Worm (Caenorhabditis elegans): ENCODE results near the gene cnc-11.

cnc-11 gene

DNA sequence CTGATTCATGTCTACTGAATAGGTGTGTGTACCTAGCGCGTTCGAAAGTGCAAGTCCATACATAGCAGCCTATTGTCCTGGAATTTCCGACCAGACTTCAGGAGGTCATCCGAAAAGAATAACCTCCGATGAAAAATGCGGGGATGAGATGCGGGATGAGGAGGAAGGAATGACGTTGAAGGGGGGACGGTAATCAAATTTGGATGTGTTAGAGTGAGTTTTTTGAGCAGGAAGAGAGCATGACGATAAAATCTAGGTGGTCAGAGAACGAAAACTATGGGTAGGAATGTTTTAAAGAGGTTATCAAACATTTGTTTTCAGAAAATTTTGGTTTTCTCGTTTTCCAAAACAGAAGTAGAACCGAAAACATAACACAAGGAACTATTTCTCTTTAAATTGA is 43.9 kb downstream of the cnc-11 start (continued):
- TF ChIP-seq ztf-28 (GFP tag; IDR thresholded peaks at IDR 0.05) = no peak

- TF ChIP-seq bed-2 (GFP tag; IDR thresholded peaks at IDR 0.05) (no peak), ceh-79 (tag; optimal IDR thresholded peaks at IDR 0.05) (no peak), ZK185.1 (tag; optimal IDR thresholded peaks at IDR 0.05; ENCODE audit: poor library complexity, severe bottlenecking) (no peak), lin-26 (GFP tag; IDR thresholded peaks at IDR 0.05) (no peak), madf-6 (GFP tag; IDR thresholded peaks at IDR 0.05) (no peak), madf-3 (GFP tag; IDR thresholded peaks at IDR 0.05) (no peak), Y67H2A.10 (GFP tag; conservative IDR thresholded peaks at IDR 0.05) (no peak), ztf-26 (tag; optimal IDR thresholded peaks at IDR 0.05) (no peak), unc-62 (GFP tag; optimal IDR thresholded peaks at IDR 0.05) (no peak), egl-18 (GFP tag; IDR thresholded peaks at IDR 0.05) (no peak)
Observed at ce11 chrV:1487262-1487661, 45.1 kb downstream of the cnc-11 start.

DNA sequence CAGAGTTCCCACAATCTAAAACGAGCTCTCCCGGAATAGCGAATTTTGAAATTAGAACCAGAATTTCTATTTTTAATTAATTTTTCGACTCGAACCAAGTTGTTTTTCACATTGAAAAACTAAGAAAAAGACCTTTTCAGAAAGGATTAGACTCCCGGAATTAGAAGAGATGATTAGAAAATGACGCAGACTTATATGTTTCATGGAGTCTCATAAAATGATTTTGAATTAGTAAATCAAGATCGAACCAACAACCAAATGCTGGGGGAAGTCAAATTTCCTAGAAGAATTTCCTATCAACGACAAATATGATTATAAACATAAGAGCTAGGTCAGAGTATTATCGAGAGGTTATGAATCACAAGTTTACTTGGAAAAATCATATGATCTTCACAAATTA is 46.5 kb downstream of the cnc-11 start:
- TF ChIP-seq let-526 (GFP tag; IDR thresholded peaks at IDR 0.05) (no peak), nhr-80 (tag; optimal IDR thresholded peaks at IDR 0.05) (no peak), madf-8 (GFP tag; conservative IDR thresholded peaks at IDR 0.05) (no peak), F39B2.1 (GFP tag; IDR thresholded peaks at IDR 0.05) (no peak), tlf-1 (GFP tag; optimal IDR thresholded peaks at IDR 0.05) (no peak), egl-18 (GFP tag; IDR thresholded peaks at IDR 0.05) (no peak), snpc-1.3 (tag; optimal IDR thresholded peaks at IDR 0.05; ENCODE audit: insufficient read depth) (no peak), ztf-3 (GFP tag; optimal IDR thresholded peaks at IDR 0.05) (no peak), nfya-2 (GFP tag; IDR thresholded peaks at IDR 0.05) (no peak), attf-5 (GFP tag; optimal IDR thresholded peaks at IDR 0.05) (no peak), F37B4.10 (GFP tag; IDR thresholded peaks at IDR 0.05) (no peak)

ce11 chrV:1491510-1491909 is 49.4 kb downstream of the cnc-11 start, which contains the start of gene C38C3.6:
TSS of gene C38C3.6 (minus strand) at chrV:1491610.
- TF ChIP-seq rpc-1 (optimal IDR thresholded peaks at IDR 0.05) = no peak
- TF ChIP-seq rpc-1 (tag; optimal IDR thresholded peaks at IDR 0.05) = no peak
- no peak for TF ChIP-seq nfyb-1 (GFP tag; IDR thresholded peaks at IDR 0.05)
- TF ChIP-seq sdz-38 (tag; optimal IDR thresholded peaks at IDR 0.05) = no peak
- no peak for TF ChIP-seq mes-4 (tag; optimal IDR thresholded peaks at IDR 0.05)
- no peak for TF ChIP-seq F23B12.7 (tag; optimal IDR thresholded peaks at IDR 0.05; ENCODE audit: insufficient read depth)
- TF ChIP-seq F55B11.4 (tag; optimal IDR thresholded peaks at IDR 0.05; ENCODE audit: borderline replicate concordance, insufficient read depth) = no peak
- no peak for TF ChIP-seq snpc-4 (GFP tag; optimal IDR thresholded peaks at IDR 0.05)
- no peak for TF ChIP-seq snpc-4 (tag; optimal IDR thresholded peaks at IDR 0.05)
- no peak for TF ChIP-seq unc-62 (GFP tag; optimal IDR thresholded peaks at IDR 0.05)
- TF ChIP-seq ceh-91 (GFP tag; IDR thresholded peaks at IDR 0.05) = no peak
- no peak for TF ChIP-seq let-607 (tag; optimal IDR thresholded peaks at IDR 0.05)
- no peak for TF ChIP-seq sea-2 (GFP tag; IDR thresholded peaks at IDR 0.05)
- no peak for TF ChIP-seq F37B4.10 (GFP tag; IDR thresholded peaks at IDR 0.05)
- no peak for TF ChIP-seq egl-44 (GFP tag; IDR thresholded peaks at IDR 0.05)
- no peak for TF ChIP-seq Y53G8AR.9 (GFP tag; conservative IDR thresholded peaks at IDR 0.05)
